Fruit fly (Drosophila melanogaster): ENCODE results near the gene CG13050.

Gene CG13050

dm6 chr3L:16289067-16289466 lies 10.0 kb upstream of the CG13050 start (continued):
- TF ChIP-seq NFAT (GFP tag; IDR thresholded peaks at IDR 0.05) (no peak), Eip74EF (GFP tag; optimal IDR thresholded peaks at IDR 0.05) (no peak), CG18619 (GFP tag; optimal IDR thresholded peaks at IDR 0.05) (no peak), nom (GFP tag; optimal IDR thresholded peaks at IDR 0.05) (no peak), trem (tag; optimal IDR thresholded peaks at IDR 0.05) (no peak), tna (GFP tag; IDR thresholded peaks at IDR 0.05; ENCODE audit: partially characterized antibody) (no peak), CG11695 (GFP tag; IDR thresholded peaks at IDR 0.05) (0 out of 3 replicates have a peak, but pooled peaks have one; percentile 27), Jarid2 (GFP tag; optimal IDR thresholded peaks at IDR 0.05) (no peak), CG7987 (GFP tag; optimal IDR thresholded peaks at IDR 0.05) (no peak), CG10147 (GFP tag; optimal IDR thresholded peaks at IDR 0.05) (no peak), ranshi (GFP tag; IDR thresholded peaks at IDR 0.05) (0 out of 2 replicates have a peak, but pooled peaks have one; percentile 28), ci (GFP tag; IDR thresholded peaks at IDR 0.05) (no peak), CG18764 (GFP tag; optimal IDR thresholded peaks at IDR 0.05) (no peak), sens-2 (GFP tag; IDR thresholded peaks at IDR 0.05) (no peak), Nf-YC (tag; optimal IDR thresholded peaks at IDR 0.05) (no peak), ttk (GFP tag; IDR thresholded peaks at IDR 0.05) (0 out of 2 replicates have a peak, but pooled peaks have one; percentile 11), ssp (GFP tag; IDR thresholded peaks at IDR 0.05) (no peak), CG4854 (GFP tag; optimal IDR thresholded peaks at IDR 0.05) (no peak), bab2 (GFP tag; optimal IDR thresholded peaks at IDR 0.05) (no peak), pb (GFP tag; optimal IDR thresholded peaks at IDR 0.05) (no peak), usp (GFP tag; optimal IDR thresholded peaks at IDR 0.05) (no peak), nau (GFP tag; optimal IDR thresholded peaks at IDR 0.05) (no peak), CG15269 (tag; optimal IDR thresholded peaks at IDR 0.05) (peak; percentile 67), CG10565 (GFP tag; optimal IDR thresholded peaks at IDR 0.05) (no peak), repo (GFP tag; optimal IDR thresholded peaks at IDR 0.05) (no peak), HLH54F (GFP tag; optimal IDR thresholded peaks at IDR 0.05) (no peak), crc (GFP tag; optimal IDR thresholded peaks at IDR 0.05) (no peak), otp (GFP tag; IDR thresholded peaks at IDR 0.05) (no peak), bbx (GFP tag; IDR thresholded peaks at IDR 0.05; ENCODE audit: partially characterized antibody) (no peak), ftz-f1 (GFP tag; optimal IDR thresholded peaks at IDR 0.05) (no peak), CG32767 (GFP tag; IDR thresholded peaks at IDR 0.05) (peak; percentile 46; the same call in 1 of the 2 replicates), Fer1 (GFP tag; optimal IDR thresholded peaks at IDR 0.05) (no peak), caup (GFP tag; optimal IDR thresholded peaks at IDR 0.05; ENCODE audit: severe bottlenecking) (no peak), HLHmδ (GFP tag; optimal IDR thresholded peaks at IDR 0.05) (no peak), Gug (GFP tag; IDR thresholded peaks at IDR 0.05) (0 out of 4 replicates have a peak, but pooled peaks have one; percentile 13), fd3F (GFP tag; optimal IDR thresholded peaks at IDR 0.05) (peak; percentile 36), CG9215 (GFP tag; IDR thresholded peaks at IDR 0.05) (no peak), CG12071 (GFP tag; optimal IDR thresholded peaks at IDR 0.05) (no peak), CG13424 (tag; optimal IDR thresholded peaks at IDR 0.05) (peak; percentile 41), jumu (GFP tag; optimal IDR thresholded peaks at IDR 0.05) (no peak), CG1792 (GFP tag; optimal IDR thresholded peaks at IDR 0.05) (no peak), Trl (optimal IDR thresholded peaks at IDR 0.05) (no peak), Trl (GFP tag; optimal IDR thresholded peaks at IDR 0.05) (no peak), dysf (GFP tag; IDR thresholded peaks at IDR 0.05) (peak; percentile 61; the same call in 2 of the 3 replicates), lbe (GFP tag; optimal IDR thresholded peaks at IDR 0.05) (no peak), ara (GFP tag; IDR thresholded peaks at IDR 0.05) (no peak), CG3847 (GFP tag; IDR thresholded peaks at IDR 0.05) (no peak), esg (GFP tag; conservative IDR thresholded peaks at IDR 0.05) (peak; percentile 64; the same call in 1 of the 2 replicates), Lhr (GFP tag; optimal IDR thresholded peaks at IDR 0.05) (no peak), CG15696 (tag; optimal IDR thresholded peaks at IDR 0.05) (no peak), CG2199 (GFP tag; IDR thresholded peaks at IDR 0.05) (no peak), CG8478 (optimal IDR thresholded peaks at IDR 0.05) (no peak)

Measured in whole organism, embryonic.